Fruit fly (Drosophila melanogaster) whole organism, embryonic: ENCODE data around the gene RpL13.

Experiments used
- CG11085 ChIP-seq: fragments of 200-800 bp; sonication (Bioruptor generic); IDR thresholded peaks from 2 replicates; pipeline ENCODE4 v1.3.6; 2022; ENCODE audit warnings: missing biosample characterization, missing genetic modification characterization
- CG12236 ChIP-seq: fragments of 200-800 bp; sonication (Bioruptor generic); optimal IDR thresholded peaks from 2 replicates; lab custom pipeline; 2016; ENCODE audit warnings: missing biosample characterization, missing genetic modification characterization
- Doc3 ChIP-seq: fragments of 200-800 bp; sonication (Bioruptor generic); IDR thresholded peaks from 3 replicates; pipeline ENCODE4 v1.3.6; 2022; ENCODE audit warnings: missing biosample characterization, missing genetic modification characterization; ENCODE audit not compliant: partially characterized antibody
- tio ChIP-seq: fragments of 200-800 bp; sonication (Bioruptor generic); optimal IDR thresholded peaks from 2 replicates; lab custom pipeline; 2017; ENCODE audit warnings: missing biosample characterization, missing genetic modification characterization, inconsistent platforms

RpL13 gene

dm6 chr2L:10017363-10017762 is 50.2 kb downstream of the RpL13 start, which contains the start of gene CG13131:
Gene CG13131, minus strand, starts transcription at chr2L:10017463.
- no peak for TF ChIP-seq CG12236 (GFP tag; lab: Kevin White, UChicago)
- no peak for TF ChIP-seq Doc3 (GFP tag; lab: Robert Waterston, UW)
- TF ChIP-seq CG11085, result no peak
- TF ChIP-seq tio (GFP tag; lab: Kevin White, UChicago), result no peak
